Worm (Caenorhabditis elegans): ENCODE data around the gene T10G3.8.

T10G3.8 gene

DNA sequence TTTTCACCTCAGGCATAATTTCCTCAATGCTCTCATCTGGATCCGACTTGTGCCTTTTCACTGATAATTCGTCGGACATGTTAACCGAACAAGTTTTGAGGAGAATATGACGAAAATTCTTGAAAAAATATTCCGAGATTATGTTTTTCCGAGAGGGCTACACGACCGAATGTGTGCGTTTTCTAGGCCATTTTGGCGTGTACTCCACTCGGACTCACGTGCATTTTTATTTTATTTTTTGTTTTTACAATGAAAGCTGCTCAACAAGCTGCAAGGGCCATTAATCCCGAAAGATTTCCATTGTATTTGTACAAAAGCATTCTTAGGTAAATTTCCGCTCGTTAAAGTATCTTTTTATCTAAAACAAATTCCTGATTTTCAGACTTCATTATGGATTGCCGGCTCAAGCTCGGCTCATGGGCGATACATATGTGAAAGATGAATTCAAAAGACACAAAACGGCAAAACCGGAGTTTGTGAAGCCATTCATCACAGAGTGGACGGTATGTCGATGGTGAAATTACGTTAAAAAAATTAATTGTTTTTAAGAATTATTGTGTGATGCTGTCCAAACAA is 8.0 kb downstream of the T10G3.8 start, which contains the start of the genes F25H9.6 and F25H9.7 (continued):
- TF ChIP-seq nhr-76 (tag; optimal IDR thresholded peaks at IDR 0.05) (peak; percentile 48), lin-35 (GFP tag; optimal IDR thresholded peaks at IDR 0.05) (peak; percentile 63 to 84), tbx-2 (tag; optimal IDR thresholded peaks at IDR 0.05) (peak; percentile 97), pax-3 (tag; optimal IDR thresholded peaks at IDR 0.05) (peak; percentile 100), unc-86 (tag; optimal IDR thresholded peaks at IDR 0.05) (peak; percentile 88), hlh-4 (tag; optimal IDR thresholded peaks at IDR 0.05) (peak; percentile 87), unc-130 (tag; optimal IDR thresholded peaks at IDR 0.05) (peak; percentile 47), sup-37 (GFP tag; optimal IDR thresholded peaks at IDR 0.05) (peak; percentile 80), egl-27 (tag; optimal IDR thresholded peaks at IDR 0.05) (no peak), efl-1 (optimal IDR thresholded peaks at IDR 0.05) (peak; percentile 80 to 83), efl-1 (GFP tag; optimal IDR thresholded peaks at IDR 0.05 in 1 of 2) (peak; percentile 77 to 97), unc-30 (tag; optimal IDR thresholded peaks at IDR 0.05) (no peak), C34B4.2 (tag; optimal IDR thresholded peaks at IDR 0.05) (peak; percentile 75), nhr-12 (tag; optimal IDR thresholded peaks at IDR 0.05) (no peak), zag-1 (tag; optimal IDR thresholded peaks at IDR 0.05) (no peak), lin-14 (GFP tag; optimal IDR thresholded peaks at IDR 0.05) (peak; percentile 87), snpc-4 (tag; optimal IDR thresholded peaks at IDR 0.05) (peak; percentile 75), rnt-1 (tag; optimal IDR thresholded peaks at IDR 0.05) (peak; percentile 100), ama-1 (optimal IDR thresholded peaks at IDR 0.05) (no peak), aha-1 (tag; optimal IDR thresholded peaks at IDR 0.05) (no peak), C16A3.4 (tag; optimal IDR thresholded peaks at IDR 0.05) (peak; percentile 56), lir-3 (tag; optimal IDR thresholded peaks at IDR 0.05; ENCODE audit: poor library complexity) (peak; percentile 99), mab-9 (GFP tag; IDR thresholded peaks at IDR 0.05) (peak; percentile 94), xbp-1 (tag; optimal IDR thresholded peaks at IDR 0.05) (peak; percentile 91), elt-3 (tag; optimal IDR thresholded peaks at IDR 0.05) (peak in 3 of 6 experiments; percentile 15 to 77 (median 54)), nhr-20 (tag; optimal IDR thresholded peaks at IDR 0.05) (peak; percentile 94), nhr-84 (tag; optimal IDR thresholded peaks at IDR 0.05) (no peak), ceh-90 (tag; optimal IDR thresholded peaks at IDR 0.05) (peak; percentile 95), efl-3 (GFP tag; optimal IDR thresholded peaks at IDR 0.05) (peak; percentile 88), ztf-4 (tag; optimal IDR thresholded peaks at IDR 0.05) (peak; percentile 34), blmp-1 (tag; optimal IDR thresholded peaks at IDR 0.05) (peak; percentile 60), lin-15B (tag; optimal IDR thresholded peaks at IDR 0.05) (peak; percentile 66), nhr-28 (tag; optimal IDR thresholded peaks at IDR 0.05) (no peak), dsc-1 (tag; optimal IDR thresholded peaks at IDR 0.05) (peak; percentile 97), lsy-2 (tag; optimal IDR thresholded peaks at IDR 0.05) (peak; percentile 79 to 87), nhr-11 (tag; optimal IDR thresholded peaks at IDR 0.05) (peak; percentile 39), fos-1 (tag; optimal IDR thresholded peaks at IDR 0.05) (peak; percentile 72), skn-1 (tag; optimal IDR thresholded peaks at IDR 0.05) (peak; percentile 51), ceh-8 (GFP tag; optimal IDR thresholded peaks at IDR 0.05) (peak; percentile 93), pag-3 (tag; optimal IDR thresholded peaks at IDR 0.05; ENCODE audit: borderline replicate concordance, insufficient read depth) (no peak), nhr-85 (tag) (peak; percentile 97), tlp-1 (tag; optimal IDR thresholded peaks at IDR 0.05) (no peak), ztf-11 (tag; optimal IDR thresholded peaks at IDR 0.05) (peak in 1 of 2 experiments; percentile 99), dpl-1 (GFP tag; optimal IDR thresholded peaks at IDR 0.05) (peak; percentile 70 to 85 (median 79)), isw-1 (GFP tag; IDR thresholded peaks at IDR 0.05) (peak; percentile 83)
